Fruit fly (Drosophila melanogaster) S2 (cell line): ENCODE measurements around the gene Rcd2.

Experiments used
- CG8478 ChIP-seq: fragments of >200 bp; optimal IDR thresholded peaks from 2 replicates; lab custom pipeline; 2018
- CTCF ChIP-seq, 2 experiments: fragments of >200 bp; optimal IDR thresholded peaks; 2 replicates each; lab custom pipeline; 2018

dm6 chr3L:20526143-20526195, 14.2 kb downstream of the Rcd2 start, which contains the start of gene Pss:
- TF ChIP-seq CTCF (optimal IDR thresholded peaks at IDR 0.05; lab: Kevin White, UChicago) (no peak), CG8478 (lab: Kevin White, UChicago) (no peak)
